Fruit fly (Drosophila melanogaster) whole organism, prepupa: Measurements from ENCODE around the gene Dysb.

Experiments
- CG16779 ChIP-seq: fragments of 200-800 bp; sonication (Bioruptor generic); optimal IDR thresholded peaks from 3 replicates; lab custom pipeline; 2017; ENCODE audit warnings: missing biosample characterization, mild to moderate bottlenecking, missing genetic modification characterization
- CG6792 ChIP-seq: fragments of 200-800 bp; sonication (Bioruptor generic); optimal IDR thresholded peaks from 3 replicates; lab custom pipeline; 2016; ENCODE audit warnings: missing biosample characterization, missing genetic modification characterization
- CG6808 ChIP-seq: fragments of 200-800 bp; sonication (Bioruptor generic); optimal IDR thresholded peaks from 3 replicates; lab custom pipeline; 2017; ENCODE audit warnings: missing biosample characterization, missing genetic modification characterization, mild to moderate bottlenecking, moderate library complexity, missing genetic modification reagents
- Ets96B ChIP-seq: fragments of 200-800 bp; optimal IDR thresholded peaks from 2 replicates; lab custom pipeline; 2019; ENCODE audit warnings: missing biosample characterization, mild to moderate bottlenecking, missing genetic modification characterization, moderate library complexity
- Met ChIP-seq: fragments of 200-800 bp; sonication (Bioruptor generic); optimal IDR thresholded peaks from 3 replicates; lab custom pipeline; 2016; ENCODE audit warnings: missing biosample characterization, missing genetic modification characterization
- pdm3 ChIP-seq: fragments of 200-800 bp; sonication (Bioruptor generic); optimal IDR thresholded peaks from 3 replicates; lab custom pipeline; 2016; ENCODE audit warnings: missing biosample characterization, missing genetic modification characterization

DNA sequence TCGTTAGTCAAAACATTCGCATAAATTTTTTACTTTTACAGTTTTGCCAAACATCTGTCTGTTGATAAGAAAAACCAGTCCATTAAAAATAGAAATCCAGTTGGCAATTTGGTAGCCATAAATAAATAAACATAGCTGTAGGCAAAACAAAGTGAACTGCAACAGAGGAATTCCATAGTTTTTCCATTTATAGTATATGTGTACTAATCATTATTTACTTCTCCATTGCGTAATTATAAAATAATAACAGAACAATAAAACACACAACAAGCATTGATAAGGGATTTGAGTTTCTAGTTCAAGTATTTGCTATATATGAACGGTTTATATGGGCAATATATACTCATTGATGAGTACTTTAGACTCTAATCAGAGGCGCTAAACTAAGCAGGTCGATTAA is 30.9 kb upstream of the Dysb start:
- no peak for TF ChIP-seq CG6808 (GFP tag; lab: Kevin White, UChicago)
- TF ChIP-seq Met: no peak
- no peak for TF ChIP-seq CG6792
- no peak for TF ChIP-seq pdm3
- TF ChIP-seq CG16779 (tag; lab: Kevin White, UChicago): no peak
- TF ChIP-seq Ets96B: no peak
